Fruit fly (Drosophila melanogaster) S2 (cell line): Measurements from ENCODE around the gene BNIP3.

Source experiments
- CG8478 ChIP-seq: fragments of >200 bp; optimal IDR thresholded peaks from 2 replicates; lab custom pipeline; 2018
- CTCF ChIP-seq, 2 experiments: fragments of >200 bp; optimal IDR thresholded peaks; 2 replicates each; lab custom pipeline; 2018

- TF ChIP-seq CG8478 (lab: Kevin White, UChicago) (no peak), CTCF (optimal IDR thresholded peaks at IDR 0.05; lab: Kevin White, UChicago) (no peak)
Observed at dm6 chr3L:20536919-20537318, 17.7 kb upstream of the BNIP3 start.
